Worm (Caenorhabditis elegans) whole organism, late embryonic: ENCODE data around the gene C05G5.3.

Experiments
- C08G9.2 ChIP-seq: sonication (generic microtip); optimal IDR thresholded peaks from 2 replicates; lab custom pipeline; 2016; ENCODE audit warnings: mild to moderate bottlenecking, missing genetic modification characterization, moderate library complexity, missing compliant biosample characterization
- F13H6.1 ChIP-seq: sonication (generic microtip); optimal IDR thresholded peaks from 2 replicates; lab custom pipeline; 2016; ENCODE audit warnings: missing genetic modification characterization, missing compliant biosample characterization
- K02D7.2 ChIP-seq: sonication (generic microtip); optimal IDR thresholded peaks from 2 replicates; lab custom pipeline; 2017; ENCODE audit warnings: mild to moderate bottlenecking, missing genetic modification characterization, missing compliant biosample characterization
- K09A11.1 ChIP-seq: sonication (generic microtip); optimal IDR thresholded peaks from 2 replicates; lab custom pipeline; 2017; ENCODE audit warnings: antibody characterized with exemption, mild to moderate bottlenecking, missing genetic modification characterization, missing compliant biosample characterization; ENCODE audit not compliant: insufficient read depth
- ahr-1 ChIP-seq: sonication (generic microtip); optimal IDR thresholded peaks from 2 replicates; lab custom pipeline; 2016; ENCODE audit warnings: missing genetic modification characterization, missing compliant biosample characterization
- ceh-14 ChIP-seq: sonication (generic microtip); optimal IDR thresholded peaks from 2 replicates; lab custom pipeline; 2016; ENCODE audit warnings: missing genotype, missing genetic modification characterization, missing compliant biosample characterization
- ceh-18 ChIP-seq: sonication (generic microtip); optimal IDR thresholded peaks from 2 replicates; lab custom pipeline; 2016; ENCODE audit warnings: missing genetic modification characterization, missing compliant biosample characterization
- ceh-22 ChIP-seq: sonication (generic microtip); optimal IDR thresholded peaks from 2 replicates; lab custom pipeline; 2017; ENCODE audit warnings: missing biosample characterization, missing genetic modification characterization
- ceh-30 ChIP-seq: fragments of 150-350 bp; optimal IDR thresholded peaks from 2 replicates; lab custom pipeline; 2014; ENCODE audit warnings: missing biosample characterization, missing genetic modification characterization
- ceh-31 ChIP-seq: sonication (generic microtip); optimal IDR thresholded peaks from 2 replicates; lab custom pipeline; 2016; ENCODE audit warnings: missing genetic modification characterization, missing compliant biosample characterization
- ceh-34 ChIP-seq: sonication (generic microtip); optimal IDR thresholded peaks from 2 replicates; lab custom pipeline; 2016; ENCODE audit warnings: mild to moderate bottlenecking, missing genetic modification characterization, missing compliant biosample characterization
- ceh-48 ChIP-seq: sonication (generic microtip); optimal IDR thresholded peaks from 2 replicates; lab custom pipeline; 2016; ENCODE audit warnings: missing genetic modification characterization, inconsistent platforms, missing compliant biosample characterization
- ceh-6 ChIP-seq: fragments of 200-800 bp; sonication (Bioruptor generic); optimal IDR thresholded peaks from 2 replicates; lab custom pipeline; 2018; ENCODE audit warnings: mild to moderate bottlenecking, missing genetic modification characterization, missing compliant biosample characterization
- dmd-4 ChIP-seq: sonication (generic microtip); optimal IDR thresholded peaks from 2 replicates; lab custom pipeline; 2016; ENCODE audit warnings: borderline replicate concordance, missing genetic modification characterization, missing compliant biosample characterization
- dve-1 ChIP-seq: sonication (generic microtip); optimal IDR thresholded peaks from 2 replicates; lab custom pipeline; 2017; ENCODE audit warnings: antibody characterized with exemption, mild to moderate bottlenecking, missing genetic modification characterization, missing compliant biosample characterization
- elt-2 ChIP-seq: sonication (generic microtip); optimal IDR thresholded peaks from 2 replicates; lab custom pipeline; 2016; ENCODE audit warnings: missing genetic modification reagents, missing genetic modification characterization, missing compliant biosample characterization
- ets-4 ChIP-seq: sonication (generic microtip); optimal IDR thresholded peaks from 2 replicates; lab custom pipeline; 2016; ENCODE audit warnings: missing genetic modification characterization, missing compliant biosample characterization
- fax-1 ChIP-seq: sonication (generic microtip); optimal IDR thresholded peaks from 2 replicates; lab custom pipeline; 2016; ENCODE audit warnings: missing genotype, missing genetic modification characterization, missing compliant biosample characterization
- fkh-6 ChIP-seq: sonication (generic microtip); optimal IDR thresholded peaks from 2 replicates; lab custom pipeline; 2016; ENCODE audit warnings: missing genetic modification characterization, missing compliant biosample characterization
- gmeb-2 ChIP-seq: sonication (generic microtip); optimal IDR thresholded peaks from 2 replicates; lab custom pipeline; 2016; ENCODE audit warnings: missing genetic modification characterization, inconsistent platforms, missing compliant biosample characterization
- hlh-13 ChIP-seq: fragments of 200-800 bp; sonication (Bioruptor generic); optimal IDR thresholded peaks from 2 replicates; lab custom pipeline; 2018; ENCODE audit warnings: mild to moderate bottlenecking, missing genetic modification characterization, missing compliant biosample characterization
- hlh-30 ChIP-seq: sonication (generic microtip); optimal IDR thresholded peaks from 2 replicates; lab custom pipeline; 2017; ENCODE audit warnings: antibody characterized with exemption, missing genetic modification characterization, missing compliant biosample characterization; ENCODE audit not compliant: insufficient read depth
- madf-2 ChIP-seq: sonication (generic microtip); optimal IDR thresholded peaks from 2 replicates; lab custom pipeline; 2017; ENCODE audit warnings: missing genetic modification characterization, missing compliant biosample characterization
- nfya-1 ChIP-seq: sonication (generic microtip); optimal IDR thresholded peaks from 2 replicates; lab custom pipeline; 2017; ENCODE audit warnings: missing genetic modification characterization, mild to moderate bottlenecking, missing compliant biosample characterization, antibody characterized with exemption, moderate library complexity
- odd-2 ChIP-seq: sonication (generic microtip); optimal IDR thresholded peaks from 2 replicates; lab custom pipeline; 2017; ENCODE audit warnings: antibody characterized with exemption, mild to moderate bottlenecking, missing genetic modification characterization, missing compliant biosample characterization
- pat-9 ChIP-seq: fragments of 200-800 bp; sonication (Bioruptor generic); optimal IDR thresholded peaks from 2 replicates; lab custom pipeline; 2018; ENCODE audit warnings: mild to moderate bottlenecking, missing genetic modification characterization, moderate library complexity, missing compliant biosample characterization
- pax-1 ChIP-seq: fragments of 150-350 bp; optimal IDR thresholded peaks from 2 replicates; lab custom pipeline; 2014; ENCODE audit warnings: missing biosample characterization, missing genetic modification characterization
- pha-2 ChIP-seq: sonication (generic microtip); optimal IDR thresholded peaks from 2 replicates; lab custom pipeline; 2017; ENCODE audit warnings: mild to moderate bottlenecking, missing genetic modification characterization, missing compliant biosample characterization
- pha-4 ChIP-seq: fragments of 150-350 bp; optimal IDR thresholded peaks from 2 replicates; lab custom pipeline; 2018; ENCODE audit warnings: missing biosample characterization, missing genetic modification reagents, missing genetic modification characterization
- pqm-1 ChIP-seq: sonication (generic microtip); optimal IDR thresholded peaks from 2 replicates; lab custom pipeline; 2016; ENCODE audit warnings: missing genetic modification characterization, missing compliant biosample characterization
- pros-1 ChIP-seq: fragments of 150-350 bp; optimal IDR thresholded peaks from 2 replicates; lab custom pipeline; 2014; ENCODE audit warnings: missing biosample characterization, missing genetic modification reagents, missing genetic modification characterization
- ref-2 ChIP-seq: sonication (generic microtip); optimal IDR thresholded peaks from 2 replicates; lab custom pipeline; 2016; ENCODE audit warnings: missing genetic modification characterization, missing compliant biosample characterization
- rnt-1 ChIP-seq: sonication (generic microtip); optimal IDR thresholded peaks from 2 replicates; lab custom pipeline; 2016; ENCODE audit warnings: missing genetic modification characterization, missing compliant biosample characterization
- sdc-2 ChIP-seq: sonication (generic microtip); optimal IDR thresholded peaks from 2 replicates; lab custom pipeline; 2016; ENCODE audit warnings: missing genotype, missing genetic modification characterization, missing compliant biosample characterization
- sox-2 ChIP-seq: fragments of 200-800 bp; sonication (Bioruptor generic); IDR thresholded peaks from 2 replicates; pipeline ENCODE4 v1.3.6; 2022; ENCODE audit warnings: missing genetic modification reagents, missing genetic modification characterization, missing compliant biosample characterization
- syd-9 ChIP-seq: sonication (generic microtip); optimal IDR thresholded peaks from 2 replicates; lab custom pipeline; 2016; ENCODE audit warnings: mild to moderate bottlenecking, missing genetic modification characterization, moderate library complexity, missing compliant biosample characterization
- tbx-2 ChIP-seq: sonication (generic microtip); optimal IDR thresholded peaks from 2 replicates; lab custom pipeline; 2016; ENCODE audit warnings: missing genetic modification characterization, missing compliant biosample characterization
- ttx-3 ChIP-seq: sonication (generic microtip); optimal IDR thresholded peaks from 2 replicates; lab custom pipeline; 2016; ENCODE audit warnings: missing genetic modification reagents, missing genetic modification characterization, missing compliant biosample characterization
- unc-42 ChIP-seq: sonication (generic microtip); optimal IDR thresholded peaks from 2 replicates; lab custom pipeline; 2016; ENCODE audit warnings: missing genotype, missing genetic modification characterization, missing compliant biosample characterization
- unc-55 ChIP-seq: sonication (generic microtip); optimal IDR thresholded peaks from 2 replicates; lab custom pipeline; 2017; ENCODE audit warnings: missing biosample characterization, missing genetic modification reagents, missing genetic modification characterization

C05G5.3 gene

ce11 chrX:14757641-14758220, 5.9 kb upstream of the C05G5.3 start:
- TF ChIP-seq syd-9 (tag; lab: Kevin White, UChicago) (no peak), sox-2 (GFP tag; lab: Robert Waterston, UW) (peak; percentile 47; the same call in 1 of the 2 replicates)

ce11 chrX:14756606-14757005, 4.8 kb upstream of the C05G5.3 start:
- no peak for TF ChIP-seq ahr-1
- TF ChIP-seq odd-2 (tag; lab: Kevin White, UChicago), result no peak
- TF ChIP-seq syd-9 (tag; lab: Kevin White, UChicago), result no peak
- peak; percentile 3 for TF ChIP-seq C08G9.2 (tag; lab: Kevin White, UChicago)

DNA sequence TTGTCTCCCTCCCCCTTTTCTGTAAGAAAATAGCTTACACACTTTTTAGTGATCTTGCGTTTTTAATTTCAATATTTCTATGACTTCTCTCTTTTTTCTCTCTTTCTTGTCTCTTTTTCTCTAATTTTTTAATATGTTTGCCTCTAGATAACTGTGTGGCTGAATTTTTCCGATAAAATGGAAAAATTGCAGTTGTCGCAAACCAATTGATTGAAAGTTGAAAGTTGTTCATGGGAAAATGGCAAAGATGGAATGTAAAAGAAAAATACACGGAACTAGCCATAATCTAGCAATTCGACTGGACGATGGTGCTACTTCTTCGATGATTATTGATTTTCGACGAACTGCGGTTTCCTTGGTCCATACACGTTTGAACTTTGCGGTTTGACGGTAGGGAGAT, 4.0 kb upstream of the C05G5.3 start:
- no peak for TF ChIP-seq madf-2 (tag; lab: Kevin White, UChicago)
- no peak for TF ChIP-seq dmd-4 (tag; lab: Kevin White, UChicago)
- TF ChIP-seq hlh-30 (tag; lab: Kevin White, UChicago), result no peak
- TF ChIP-seq sdc-2 (tag; lab: Kevin White, UChicago), result no peak

DNA sequence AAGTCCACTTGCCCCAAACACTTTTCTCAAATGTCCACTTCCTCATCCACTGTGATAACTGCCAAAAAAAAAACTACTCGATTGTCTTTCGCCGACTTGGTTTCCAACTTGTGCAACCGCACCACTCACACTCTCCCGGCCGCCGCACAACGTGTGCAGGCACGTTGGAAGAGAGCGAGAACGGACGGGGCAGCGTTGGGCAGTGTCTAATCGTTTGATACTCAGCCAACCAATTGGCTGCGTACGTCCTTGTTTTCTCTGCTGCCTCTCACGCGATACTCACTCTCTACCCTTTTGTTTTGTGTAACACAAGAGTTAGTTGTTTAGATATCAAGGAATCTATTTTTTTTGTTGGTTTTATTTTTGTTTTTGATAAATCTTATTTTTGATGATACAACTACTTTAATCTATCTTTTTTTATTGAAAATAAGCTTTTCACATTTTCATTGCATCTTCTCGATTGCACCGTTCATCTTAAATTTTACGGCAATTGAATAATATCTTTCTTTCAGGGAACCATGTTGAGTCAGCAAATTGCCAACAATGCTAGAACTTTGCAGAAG, 1.8 kb upstream of the C05G5.3 start, which contains the start of gene sucl-1:
Gene sucl-1 (plus strand): TSS at position 513 of the 563 bp plus-strand sequence.
- TF ChIP-seq K09A11.1 (tag; lab: Kevin White, UChicago) (peak; percentile 5), unc-55 (GFP tag; lab: Kevin White, UChicago) (peak; percentile 49), F13H6.1 (peak; percentile 49), dve-1 (tag; lab: Kevin White, UChicago) (peak; percentile 10), K02D7.2 (no peak), pat-9 (tag; lab: Kevin White, UChicago) (peak; percentile 58), unc-42 (peak; percentile 73), ceh-22 (tag; lab: Kevin White, UChicago) (peak; percentile 32), ceh-30 (tag; lab: Kevin White, UChicago) (no peak), gmeb-2 (tag; lab: Kevin White, UChicago) (no peak), pha-2 (peak; percentile 11), nfya-1 (peak; percentile 99), rnt-1 (tag; lab: Kevin White, UChicago) (peak; percentile 73), ahr-1 (no peak), ceh-31 (peak; percentile 92), pha-4 (tag; lab: Kevin White, UChicago) (no peak), odd-2 (tag; lab: Kevin White, UChicago) (no peak), ceh-14 (tag; lab: Kevin White, UChicago) (peak; percentile 65), pros-1 (tag; lab: Kevin White, UChicago) (no peak), madf-2 (tag; lab: Kevin White, UChicago) (no peak), ceh-34 (peak; percentile 82), hlh-30 (tag; lab: Kevin White, UChicago) (peak; percentile 45), tbx-2 (peak; percentile 74), ceh-6 (GFP tag; lab: Kevin White, UChicago) (peak; percentile 32), ttx-3 (tag; lab: Kevin White, UChicago) (no peak), pax-1 (peak; percentile 6), ceh-48 (tag; lab: Kevin White, UChicago) (no peak), elt-2 (peak; percentile 64), ref-2 (tag; lab: Kevin White, UChicago) (peak; percentile 45), ceh-18 (tag; lab: Kevin White, UChicago) (peak; percentile 88), dmd-4 (tag; lab: Kevin White, UChicago) (no peak), syd-9 (tag; lab: Kevin White, UChicago) (peak; percentile 76), sdc-2 (tag; lab: Kevin White, UChicago) (peak; percentile 77), ets-4 (tag; lab: Kevin White, UChicago) (no peak), pqm-1 (no peak), hlh-13 (no peak), fax-1 (tag; lab: Kevin White, UChicago) (no peak), fkh-6 (tag; lab: Kevin White, UChicago) (peak; percentile 10)
